Fruit fly (Drosophila melanogaster) whole organism: ENCODE measurements around the gene CG43084.

ENCODE experiments used
- Dll ChIP-seq: fragments of >200 bp; optimal IDR thresholded peaks from 2 replicates; lab custom pipeline; 2017
- usp ChIP-seq: fragments of >200 bp; optimal IDR thresholded peaks from 2 replicates; lab custom pipeline; 2017; ENCODE audit warnings: missing biosample characterization, missing genetic modification characterization, mixed read lengths

dm6 chr3L:15632653-15633052 is 18.0 kb upstream of the CG43084 start:
- TF ChIP-seq Dll (lab: Kevin White, UChicago) (no peak), usp (GFP tag; lab: Kevin White, UChicago) (no peak)
